Fruit fly (Drosophila melanogaster): ENCODE results near the gene Hf.
A peak's percentile ranks its signal among the peaks of the same experiment; 100 is the strongest.

- TF ChIP-seq CG34367 (tag; optimal IDR thresholded peaks at IDR 0.05), result no peak
- TF ChIP-seq CG9948 (tag; optimal IDR thresholded peaks at IDR 0.05), result no peak
- peak; percentile 6 for TF ChIP-seq EcR (GFP tag; optimal IDR thresholded peaks at IDR 0.05)
- no peak for TF ChIP-seq Snoo (tag; optimal IDR thresholded peaks at IDR 0.05)
- TF ChIP-seq Pif1B (GFP tag; optimal IDR thresholded peaks at IDR 0.05), result no peak
- TF ChIP-seq D1 (tag; optimal IDR thresholded peaks at IDR 0.05), result no peak
- no peak for TF ChIP-seq rn (GFP tag; IDR thresholded peaks at IDR 0.05)
- TF ChIP-seq Ets98B (GFP tag; IDR thresholded peaks at IDR 0.05), result no peak
- no peak for TF ChIP-seq gl (tag; optimal IDR thresholded peaks at IDR 0.05)
- TF ChIP-seq fd96Ca (GFP tag; IDR thresholded peaks at IDR 0.05), result no peak
- TF ChIP-seq CG14655 (GFP tag; optimal IDR thresholded peaks at IDR 0.05), result no peak
- no peak for TF ChIP-seq CG10348 (GFP tag; IDR thresholded peaks at IDR 0.05)
Observed at dm6 chr2L:19963836-19964235, 3.6 kb downstream of the Hf start, which contains the start of gene CG10680.
